Fruit fly (Drosophila melanogaster) whole organism, embryonic: ENCODE measurements around the gene CG10252.

Experiments
- Atf6 ChIP-seq: fragments of 200-800 bp; sonication (Bioruptor generic); IDR thresholded peaks from 2 replicates; pipeline ENCODE4 v1.3.6; 2022; ENCODE audit warnings: missing biosample characterization, missing genetic modification characterization
- BtbVII ChIP-seq: fragments of 200-800 bp; sonication (Bioruptor generic); optimal IDR thresholded peaks from 3 replicates; lab custom pipeline; 2017; ENCODE audit warnings: missing biosample characterization, mild to moderate bottlenecking, missing genetic modification characterization
- C15 ChIP-seq: fragments of 200-800 bp; sonication (Bioruptor generic); IDR thresholded peaks from 3 replicates; pipeline ENCODE4 v1.3.6; 2022; ENCODE audit warnings: missing biosample characterization, missing genetic modification characterization
- CG10366 ChIP-seq: fragments of 200-800 bp; sonication (Bioruptor generic); IDR thresholded peaks from 2 replicates; pipeline ENCODE4 v1.3.6; 2022; ENCODE audit warnings: missing biosample characterization, missing genetic modification characterization
- CG11504 ChIP-seq: fragments of 200-800 bp; sonication (Bioruptor generic); optimal IDR thresholded peaks from 3 replicates; lab custom pipeline; 2019; ENCODE audit warnings: missing biosample characterization, mild to moderate bottlenecking, missing genetic modification characterization, moderate library complexity
- CG11695 ChIP-seq: fragments of 200-800 bp; sonication (Bioruptor generic); IDR thresholded peaks from 3 replicates; pipeline ENCODE4 v1.3.6; 2022; ENCODE audit warnings: missing biosample characterization, missing genetic modification characterization
- CG11696 ChIP-seq: fragments of 200-800 bp; sonication (Bioruptor generic); IDR thresholded peaks from 2 replicates; pipeline ENCODE4 v1.3.6; 2022; ENCODE audit warnings: missing biosample characterization, missing genetic modification characterization
- CG15269 ChIP-seq: fragments of 200-800 bp; sonication (Bioruptor generic); optimal IDR thresholded peaks from 2 replicates; lab custom pipeline; 2018; ENCODE audit warnings: missing biosample characterization, mild to moderate bottlenecking, missing genetic modification characterization, moderate library complexity
- CG17359 ChIP-seq: fragments of 200-800 bp; sonication (Bioruptor generic); optimal IDR thresholded peaks from 3 replicates; lab custom pipeline; 2018; ENCODE audit warnings: missing biosample characterization, mild to moderate bottlenecking, missing genetic modification characterization, moderate library complexity
- CG2199 ChIP-seq: fragments of 200-800 bp; sonication (Bioruptor generic); IDR thresholded peaks from 3 replicates; pipeline ENCODE4 v1.3.6; 2022; ENCODE audit warnings: missing biosample characterization, missing genetic modification characterization
- CG30403 ChIP-seq: fragments of 200-800 bp; sonication (Bioruptor generic); optimal IDR thresholded peaks from 3 replicates; lab custom pipeline; 2016; ENCODE audit warnings: missing biosample characterization, missing genetic modification characterization
- CG31388 ChIP-seq: fragments of 200-800 bp; sonication (Bioruptor generic); optimal IDR thresholded peaks from 2 replicates; lab custom pipeline; 2016; ENCODE audit warnings: missing biosample characterization, missing genetic modification characterization
- CG5953 ChIP-seq: fragments of 200-800 bp; sonication (Bioruptor generic); IDR thresholded peaks from 2 replicates; pipeline ENCODE4 v1.3.6; 2022; ENCODE audit warnings: missing biosample characterization, missing genetic modification characterization
- CG6254 ChIP-seq: fragments of 200-800 bp; sonication (Bioruptor generic); optimal IDR thresholded peaks from 3 replicates; lab custom pipeline; 2017; ENCODE audit warnings: mild to moderate bottlenecking, missing biosample characterization, missing genetic modification reagents, missing genetic modification characterization
- CG6689 ChIP-seq: fragments of 200-800 bp; sonication (Bioruptor generic); IDR thresholded peaks from 2 replicates; pipeline ENCODE4 v1.3.6; 2022; ENCODE audit warnings: missing biosample characterization, missing genetic modification characterization
- CG6813 ChIP-seq: fragments of 200-800 bp; sonication (Bioruptor generic); optimal IDR thresholded peaks from 2 replicates; lab custom pipeline; 2017; ENCODE audit warnings: missing biosample characterization, missing genetic modification characterization, mild to moderate bottlenecking, moderate library complexity, missing genetic modification reagents
- CG7556 ChIP-seq: fragments of 200-800 bp; sonication (Bioruptor generic); optimal IDR thresholded peaks from 2 replicates; lab custom pipeline; 2017; ENCODE audit warnings: missing biosample characterization, mild to moderate bottlenecking, missing genetic modification characterization
- CG7839 ChIP-seq: fragments of 200-800 bp; sonication (Bioruptor generic); optimal IDR thresholded peaks from 3 replicates; lab custom pipeline; 2018; ENCODE audit warnings: missing biosample characterization, mild to moderate bottlenecking, missing genetic modification characterization, moderate library complexity
- Drgx ChIP-seq: fragments of 200-800 bp; sonication (Bioruptor generic); IDR thresholded peaks from 2 replicates; pipeline ENCODE4 v1.3.6; 2022; ENCODE audit warnings: missing biosample characterization, missing genetic modification characterization
- Hr51 ChIP-seq, 2 experiments: fragments of 200-800 bp; sonication (Bioruptor generic); optimal IDR thresholded peaks; 2 replicates in 1 of 2; 3 replicates in 1 of 2; lab custom pipeline; 2016 to 2018; ENCODE audit warnings: missing biosample characterization in 2 of 2, missing genetic modification characterization in 2 of 2, mild to moderate bottlenecking in 1 of 2, moderate library complexity in 1 of 2
- Hsf ChIP-seq: fragments of 200-800 bp; sonication (Bioruptor generic); optimal IDR thresholded peaks from 3 replicates; lab custom pipeline; 2016; ENCODE audit warnings: missing biosample characterization, missing genetic modification characterization
- MTF-1 ChIP-seq: fragments of 200-800 bp; sonication (Bioruptor generic); optimal IDR thresholded peaks from 2 replicates; lab custom pipeline; 2018; ENCODE audit warnings: missing biosample characterization, mild to moderate bottlenecking, missing genetic modification characterization, borderline replicate concordance
- Oli ChIP-seq: fragments of 200-800 bp; sonication (Bioruptor generic); optimal IDR thresholded peaks from 2 replicates; lab custom pipeline; 2018; ENCODE audit warnings: missing biosample characterization, mild to moderate bottlenecking, missing genetic modification characterization, moderate library complexity
- Opbp ChIP-seq: fragments of 200-800 bp; sonication (Bioruptor generic); IDR thresholded peaks from 3 replicates; pipeline ENCODE4 v1.3.6; 2022; ENCODE audit warnings: missing biosample characterization, missing genetic modification characterization; ENCODE audit not compliant: partially characterized antibody
- Optix ChIP-seq: fragments of 200-800 bp; sonication (Bioruptor generic); IDR thresholded peaks from 3 replicates; pipeline ENCODE4 v1.3.6; 2022; ENCODE audit warnings: missing biosample characterization, missing genetic modification characterization
- Sox100B ChIP-seq: fragments of 200-800 bp; sonication (Bioruptor generic); optimal IDR thresholded peaks from 3 replicates; lab custom pipeline; 2018; ENCODE audit warnings: missing biosample characterization, mild to moderate bottlenecking, missing genetic modification characterization
- Sox102F ChIP-seq: fragments of 200-800 bp; sonication (Bioruptor generic); optimal IDR thresholded peaks from 2 replicates; lab custom pipeline; 2018; ENCODE audit warnings: missing biosample characterization, mild to moderate bottlenecking, missing genetic modification characterization, moderate library complexity
- Sry-δ ChIP-seq: fragments of 200-800 bp; sonication (Bioruptor generic); optimal IDR thresholded peaks from 2 replicates; lab custom pipeline; 2016; ENCODE audit warnings: missing biosample characterization, missing genetic modification characterization
- Ssrp ChIP-seq: fragments of 200-800 bp; sonication (Bioruptor generic); optimal IDR thresholded peaks from 2 replicates; lab custom pipeline; 2018; ENCODE audit warnings: missing biosample characterization, mild to moderate bottlenecking, missing genetic modification characterization, moderate library complexity
- Stat92E ChIP-seq, 3 experiments: fragments of >200 bp in 2 of 3; fragments of 200-800 bp in 1 of 3; sonication (Bioruptor generic) in 1 of 3; optimal IDR thresholded peaks; 2 replicates each; lab custom pipeline; 2017 to 2019; ENCODE audit warnings: missing biosample characterization in 3 of 3, missing genetic modification characterization in 3 of 3, mild to moderate bottlenecking in 1 of 3, moderate library complexity in 1 of 3
- Taf1 ChIP-seq: fragments of 200-800 bp; sonication (Bioruptor generic); IDR thresholded peaks from 2 replicates; pipeline ENCODE4 v1.3.6; 2022; ENCODE audit warnings: missing biosample characterization, missing genetic modification characterization
- Vsx1 ChIP-seq: fragments of 200-800 bp; sonication (Bioruptor generic); optimal IDR thresholded peaks from 2 replicates; lab custom pipeline; 2017; ENCODE audit warnings: missing biosample characterization, mild to moderate bottlenecking, missing genetic modification characterization, missing genetic modification reagents
- Xrp1 ChIP-seq: fragments of 200-800 bp; sonication (Bioruptor generic); IDR thresholded peaks from 2 replicates; pipeline ENCODE4 v1.3.6; 2022; ENCODE audit warnings: missing biosample characterization, missing genetic modification characterization
- ci ChIP-seq: fragments of 200-800 bp; sonication (Bioruptor generic); IDR thresholded peaks from 3 replicates; pipeline ENCODE4 v1.3.6; 2022; ENCODE audit warnings: missing biosample characterization, missing genetic modification characterization
- da ChIP-seq: fragments of 200-800 bp; sonication (Bioruptor generic); optimal IDR thresholded peaks from 2 replicates; lab custom pipeline; 2016; ENCODE audit warnings: missing biosample characterization, missing genetic modification characterization
- dmrt99B ChIP-seq: fragments of 200-800 bp; sonication (Bioruptor generic); optimal IDR thresholded peaks from 2 replicates; lab custom pipeline; 2018; ENCODE audit warnings: missing biosample characterization, mild to moderate bottlenecking, missing genetic modification characterization, moderate library complexity
- nom ChIP-seq: fragments of 200-800 bp; sonication (Bioruptor generic); optimal IDR thresholded peaks from 2 replicates; lab custom pipeline; 2017; ENCODE audit warnings: missing biosample characterization, missing genetic modification characterization, mild to moderate bottlenecking, moderate library complexity, missing genetic modification reagents
- oc ChIP-seq: fragments of 200-800 bp; sonication (Bioruptor generic); optimal IDR thresholded peaks from 2 replicates; lab custom pipeline; 2018; ENCODE audit warnings: missing biosample characterization, mild to moderate bottlenecking, missing genetic modification characterization, moderate library complexity
- pan ChIP-seq, 4 experiments: fragments of >200 bp in 3 of 4; fragments of 200-800 bp in 1 of 4; sonication (Bioruptor generic) in 1 of 4; optimal IDR thresholded peaks in 3 of 4; IDR thresholded peaks in 1 of 4; 2 replicates each; pipeline versions ENCODE4 v1.3.6 to Lab custom; 2017 to 2022; ENCODE audit warnings: missing biosample characterization in 2 of 4, missing genetic modification characterization in 2 of 4, mixed read lengths in 1 of 4
- phol ChIP-seq: fragments of 200-800 bp; sonication (Bioruptor generic); optimal IDR thresholded peaks from 3 replicates; lab custom pipeline; 2018; ENCODE audit warnings: missing biosample characterization, mild to moderate bottlenecking, missing genetic modification characterization, moderate library complexity
- ro ChIP-seq: fragments of 200-800 bp; sonication (Bioruptor generic); IDR thresholded peaks from 2 replicates; pipeline ENCODE4 v1.3.6; 2022; ENCODE audit warnings: missing biosample characterization, missing genetic modification characterization
- sens ChIP-seq: fragments of 200-800 bp; sonication (Bioruptor generic); peaks from one replicate; lab custom pipeline; 2016; ENCODE audit warnings: missing biosample characterization, missing genetic modification characterization
- seq ChIP-seq: fragments of 200-800 bp; sonication (Bioruptor generic); IDR thresholded peaks from 2 replicates; pipeline ENCODE4 v1.3.6; 2022; ENCODE audit warnings: missing biosample characterization, missing genetic modification characterization
- sqz ChIP-seq: fragments of 200-800 bp; sonication (Bioruptor generic); optimal IDR thresholded peaks from 3 replicates; lab custom pipeline; 2018; ENCODE audit warnings: missing biosample characterization, mild to moderate bottlenecking, missing genetic modification characterization
- vnd ChIP-seq: fragments of 200-800 bp; sonication (Bioruptor generic); IDR thresholded peaks from 3 replicates; pipeline ENCODE4 v1.3.6; 2022; ENCODE audit warnings: missing biosample characterization, missing genetic modification characterization; ENCODE audit not compliant: partially characterized antibody
- zfh1 ChIP-seq: fragments of 200-800 bp; sonication (Bioruptor generic); IDR thresholded peaks from 3 replicates; pipeline ENCODE4 v1.3.6; 2022; ENCODE audit warnings: missing biosample characterization, missing genetic modification characterization
- zfh2 ChIP-seq: fragments of 200-800 bp; sonication (Bioruptor generic); optimal IDR thresholded peaks from 2 replicates; lab custom pipeline; 2016; ENCODE audit warnings: missing biosample characterization, missing genetic modification characterization

Gene CG10252

DNA sequence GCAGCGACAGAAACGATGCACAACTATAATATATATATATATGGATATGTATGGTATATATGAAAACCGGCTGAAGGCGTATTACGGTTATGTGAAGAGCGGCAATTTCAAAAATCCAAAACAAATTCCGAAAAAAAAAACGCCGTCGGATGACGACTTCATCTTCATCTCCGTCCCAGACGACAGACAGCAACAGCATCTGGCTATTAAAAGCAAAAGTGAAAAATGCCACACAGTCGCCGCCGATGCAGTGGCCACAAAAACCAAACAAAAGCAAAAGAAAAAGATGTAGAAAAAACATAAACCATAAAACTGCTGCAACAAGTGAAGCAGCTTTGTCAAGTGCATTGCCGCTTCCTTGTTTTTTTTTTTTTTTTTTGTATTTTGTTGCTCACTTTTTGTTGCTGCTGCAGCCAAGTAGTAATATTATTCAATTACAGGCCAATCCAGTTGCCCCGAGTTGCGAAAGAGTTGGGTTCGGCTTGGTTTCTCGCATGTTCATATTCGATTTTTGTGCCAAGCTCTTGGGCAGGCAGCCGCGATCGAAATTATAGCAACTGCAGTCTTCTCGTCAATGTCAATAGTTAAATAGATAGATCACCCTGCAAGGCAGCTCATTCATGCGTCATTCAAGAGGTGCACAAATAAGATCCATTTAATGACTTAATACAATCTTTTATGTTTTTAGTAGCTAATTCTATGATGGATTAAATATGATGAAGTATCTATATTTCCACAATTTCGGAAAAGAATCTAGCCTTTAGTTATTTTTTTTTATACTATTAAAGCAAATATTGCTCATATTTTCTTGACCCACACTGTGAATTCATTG lies 38.7 kb upstream of the CG10252 start:
- TF ChIP-seq MTF-1 (no peak), Taf1 (GFP tag; lab: Robert Waterston, UW) (no peak), Sry-δ (GFP tag; lab: Kevin White, UChicago) (no peak), Opbp (GFP tag; lab: Robert Waterston, UW) (no peak), CG10366 (no peak), Sox102F (GFP tag; lab: Kevin White, UChicago) (peak; percentile 48), dmrt99B (tag; lab: Kevin White, UChicago) (peak; percentile 73), Optix (GFP tag; lab: Robert Waterston, UW) (0 out of 3 replicates have a peak, but pooled peaks have one; percentile 11), Xrp1 (no peak), CG11504 (tag; lab: Kevin White, UChicago) (peak; percentile 28), CG7556 (GFP tag; lab: Kevin White, UChicago) (peak; percentile 1), phol (tag; lab: Kevin White, UChicago) (peak; percentile 41), nom (GFP tag; lab: Kevin White, UChicago) (peak; percentile 42), Oli (peak; percentile 27), sens (peak; percentile 75), CG6689 (GFP tag; lab: Robert Waterston, UW) (peak; percentile 23; the same call in 1 of the 2 replicates), CG7839 (tag; lab: Kevin White, UChicago) (peak; percentile 14), CG31388 (peak; percentile 3), C15 (GFP tag; lab: Robert Waterston, UW) (no peak), CG5953 (0 out of 2 replicates have a peak, but pooled peaks have one; percentile 35), CG30403 (peak; percentile 15), Drgx (GFP tag; lab: Robert Waterston, UW) (peak; percentile 67), ci (GFP tag; lab: Robert Waterston, UW) (peak; percentile 40; the same call in 1 of the 3 replicates), CG15269 (tag; lab: Kevin White, UChicago) (peak; percentile 31), vnd (GFP tag; lab: Robert Waterston, UW) (no peak), Sox100B (GFP tag; lab: Kevin White, UChicago) (peak; percentile 41), ro (no peak), CG6254 (GFP tag; lab: Kevin White, UChicago) (peak; percentile 23), Vsx1 (no peak), sqz (GFP tag; lab: Kevin White, UChicago) (peak; percentile 25), CG2199 (GFP tag; lab: Robert Waterston, UW) (0 out of 3 replicates have a peak, but pooled peaks have one; percentile 63), Hr51 (GFP tag; optimal IDR thresholded peaks at IDR 0.05; lab: Kevin White, UChicago) (peak in 1 of 2 experiments; percentile 48), da (GFP tag; lab: Kevin White, UChicago) (no peak), Atf6 (GFP tag; lab: Robert Waterston, UW) (no peak), CG11696 (GFP tag; lab: Robert Waterston, UW) (peak; percentile 58), seq (GFP tag; lab: Robert Waterston, UW) (no peak), Stat92E (GFP tag; optimal IDR thresholded peaks at IDR 0.05; lab: Kevin White, UChicago) (no peak), CG11695 (GFP tag; lab: Robert Waterston, UW) (peak; percentile 13; the same call in 1 of the 3 replicates), Ssrp (tag; lab: Kevin White, UChicago) (peak; percentile 30), pan (optimal IDR thresholded peaks at IDR 0.05; lab: Kevin White, UChicago) (no peak), pan (GFP tag; optimal IDR thresholded peaks at IDR 0.05 in 1 of 2, IDR thresholded peaks at IDR 0.05 in 1 of 2) (peak in 1 of 2 experiments; percentile 21), BtbVII (GFP tag; lab: Kevin White, UChicago) (no peak), Hsf (GFP tag; lab: Kevin White, UChicago) (peak; percentile 24), oc (tag; lab: Kevin White, UChicago) (peak; percentile 18), CG6813 (GFP tag; lab: Kevin White, UChicago) (no peak), zfh2 (no peak), zfh1 (peak; percentile 39; the same call in 1 of the 3 replicates), CG17359 (tag; lab: Kevin White, UChicago) (peak; percentile 7)
